Worm (Caenorhabditis elegans): ENCODE results near the gene T08G5.2.

ce11 chrV:14011427-14011826 is 14.7 kb downstream of the T08G5.2 start:
- no peak; the same call in 1 of the 2 replicates for TF ChIP-seq flt-1 (GFP tag; IDR thresholded peaks at IDR 0.05)
- no peak for TF ChIP-seq B0310.2 (tag; optimal IDR thresholded peaks at IDR 0.05)
- TF ChIP-seq ama-1 (optimal IDR thresholded peaks at IDR 0.05), result no peak
- TF ChIP-seq F13C5.2 (tag; optimal IDR thresholded peaks at IDR 0.05), result no peak
- no peak for TF ChIP-seq tbx-11 (GFP tag; IDR thresholded peaks at IDR 0.05)
- TF ChIP-seq hmg-4 (GFP tag; optimal IDR thresholded peaks at IDR 0.05), result no peak
- TF ChIP-seq ceh-36 (tag; optimal IDR thresholded peaks at IDR 0.05), result no peak
- no peak for TF ChIP-seq tra-4 (tag; optimal IDR thresholded peaks at IDR 0.05)
- no peak for TF ChIP-seq pes-1 (GFP tag; IDR thresholded peaks at IDR 0.05)

Data from whole organism, early embryonic.